Fruit fly (Drosophila melanogaster) whole organism, embryonic: ENCODE results near the gene CG42535.

Experiments used
- Ada2b ChIP-seq: fragments of 200-800 bp; sonication (Bioruptor generic); IDR thresholded peaks from 2 replicates; pipeline ENCODE4 v1.3.6; 2022; ENCODE audit warnings: missing biosample characterization, missing genetic modification characterization
- Blimp-1 ChIP-seq: fragments of 200-800 bp; sonication (Bioruptor generic); optimal IDR thresholded peaks from 3 replicates; lab custom pipeline; 2018; ENCODE audit warnings: missing biosample characterization, missing genetic modification characterization, mild to moderate bottlenecking, moderate library complexity, missing genetic modification reagents
- CG12769 ChIP-seq: fragments of 200-800 bp; sonication (Bioruptor generic); optimal IDR thresholded peaks from 2 replicates; lab custom pipeline; 2019; ENCODE audit warnings: missing biosample characterization, mild to moderate bottlenecking, missing genetic modification characterization, moderate library complexity
- CG13296 ChIP-seq: fragments of 200-800 bp; sonication (Bioruptor generic); optimal IDR thresholded peaks from 3 replicates; lab custom pipeline; 2018; ENCODE audit warnings: missing biosample characterization, mild to moderate bottlenecking, missing genetic modification characterization
- CG13894 ChIP-seq: fragments of 200-800 bp; sonication (Bioruptor generic); optimal IDR thresholded peaks from 3 replicates; lab custom pipeline; 2018; ENCODE audit warnings: missing biosample characterization, mild to moderate bottlenecking, missing genetic modification characterization, moderate library complexity
- CG16863 ChIP-seq: fragments of 200-800 bp; sonication (Bioruptor generic); optimal IDR thresholded peaks from 3 replicates; lab custom pipeline; 2016; ENCODE audit warnings: missing biosample characterization, missing genetic modification characterization
- CG17186 ChIP-seq: fragments of 200-800 bp; sonication (Bioruptor generic); optimal IDR thresholded peaks from 3 replicates; lab custom pipeline; 2017; ENCODE audit warnings: missing biosample characterization, missing genetic modification reagents, missing genetic modification characterization
- CG18599 ChIP-seq: fragments of 200-800 bp; sonication (Bioruptor generic); optimal IDR thresholded peaks from 3 replicates; lab custom pipeline; 2017; ENCODE audit warnings: missing biosample characterization, missing genetic modification characterization, mild to moderate bottlenecking, moderate library complexity, missing genetic modification reagents
- CG31224 ChIP-seq: fragments of 200-800 bp; sonication (Bioruptor generic); IDR thresholded peaks from 2 replicates; pipeline ENCODE4 v1.3.6; 2022; ENCODE audit warnings: missing biosample characterization, missing genetic modification characterization
- CG34224 ChIP-seq: fragments of 200-800 bp; sonication (Bioruptor generic); IDR thresholded peaks from 3 replicates; pipeline ENCODE4 v1.3.6; 2022; ENCODE audit warnings: missing biosample characterization, missing genetic modification characterization; ENCODE audit not compliant: partially characterized antibody
- CG4360 ChIP-seq: fragments of 200-800 bp; sonication (Bioruptor generic); IDR thresholded peaks from 2 replicates; pipeline ENCODE4 v1.3.6; 2022; ENCODE audit warnings: missing biosample characterization, missing genetic modification characterization
- CG4617 ChIP-seq: fragments of 200-800 bp; sonication (Bioruptor generic); optimal IDR thresholded peaks from 3 replicates; lab custom pipeline; 2016; ENCODE audit warnings: missing biosample characterization, missing genetic modification characterization, borderline replicate concordance
- CG6765 ChIP-seq: fragments of 200-800 bp; sonication (Bioruptor generic); optimal IDR thresholded peaks from 3 replicates; lab custom pipeline; 2017; ENCODE audit warnings: missing biosample characterization, mild to moderate bottlenecking, missing genetic modification characterization
- CG7839 ChIP-seq: fragments of 200-800 bp; sonication (Bioruptor generic); optimal IDR thresholded peaks from 3 replicates; lab custom pipeline; 2018; ENCODE audit warnings: missing biosample characterization, mild to moderate bottlenecking, missing genetic modification characterization, moderate library complexity
- Chrac-16 ChIP-seq: fragments of 200-800 bp; sonication (Bioruptor generic); optimal IDR thresholded peaks from 3 replicates; lab custom pipeline; 2016; ENCODE audit warnings: missing biosample characterization, missing genetic modification characterization
- CkIIα-i1 ChIP-seq: fragments of 200-800 bp; sonication (Bioruptor generic); IDR thresholded peaks from 2 replicates; pipeline ENCODE4 v1.3.6; 2022; ENCODE audit warnings: missing biosample characterization, missing genetic modification characterization
- Dref ChIP-seq: fragments of 200-800 bp; sonication (Bioruptor generic); IDR thresholded peaks from 2 replicates; pipeline ENCODE4 v1.3.6; 2022; ENCODE audit warnings: missing biosample characterization, missing genetic modification characterization
- GATAe ChIP-seq: fragments of 200-800 bp; sonication (Bioruptor generic); conservative IDR thresholded peaks from 2 replicates; pipeline ENCODE4 v1.3.6; 2022; ENCODE audit warnings: missing biosample characterization, missing genetic modification characterization
- Lhr ChIP-seq: fragments of 200-800 bp; sonication (Bioruptor generic); optimal IDR thresholded peaks from 3 replicates; lab custom pipeline; 2017; ENCODE audit warnings: mild to moderate bottlenecking, missing biosample characterization, missing genetic modification reagents, missing genetic modification characterization
- Med ChIP-seq: fragments of 200-800 bp; sonication (Bioruptor generic); peaks from one replicate; lab custom pipeline; 2016; ENCODE audit warnings: missing biosample characterization, missing genetic modification characterization, mild to moderate bottlenecking, inconsistent platforms, moderate library complexity
- Oli ChIP-seq: fragments of 200-800 bp; sonication (Bioruptor generic); optimal IDR thresholded peaks from 2 replicates; lab custom pipeline; 2018; ENCODE audit warnings: missing biosample characterization, mild to moderate bottlenecking, missing genetic modification characterization, moderate library complexity
- Ptx1 ChIP-seq: fragments of 200-800 bp; sonication (Bioruptor generic); IDR thresholded peaks from 2 replicates; pipeline ENCODE4 v1.3.6; 2022; ENCODE audit warnings: missing biosample characterization, missing genetic modification characterization
- Scr ChIP-seq: fragments of 200-800 bp; sonication (Bioruptor generic); IDR thresholded peaks from 2 replicates; pipeline ENCODE4 v1.3.6; 2022; ENCODE audit warnings: missing biosample characterization, missing genetic modification characterization; ENCODE audit not compliant: partially characterized antibody
- Sox102F ChIP-seq: fragments of 200-800 bp; sonication (Bioruptor generic); optimal IDR thresholded peaks from 2 replicates; lab custom pipeline; 2018; ENCODE audit warnings: missing biosample characterization, mild to moderate bottlenecking, missing genetic modification characterization, moderate library complexity
- Trl ChIP-seq, 3 experiments: fragments of >200 bp in 2 of 3; fragments of 200-800 bp in 1 of 3; sonication (Bioruptor generic) in 1 of 3; optimal IDR thresholded peaks; 2 replicates in 1 of 3; 3 replicates in 2 of 3; lab custom pipeline; 2016 to 2017; ENCODE audit warnings: missing biosample characterization in 1 of 3, missing genetic modification characterization in 1 of 3
- Xbp1 ChIP-seq: fragments of 200-800 bp; sonication (Bioruptor generic); optimal IDR thresholded peaks from 3 replicates; lab custom pipeline; 2016; ENCODE audit warnings: missing biosample characterization, mild to moderate bottlenecking, missing genetic modification characterization
- abd-A ChIP-seq: fragments of 200-800 bp; sonication (Bioruptor generic); optimal IDR thresholded peaks from 3 replicates; lab custom pipeline; 2019; ENCODE audit warnings: missing biosample characterization, mild to moderate bottlenecking, missing genetic modification characterization, moderate library complexity
- ac ChIP-seq: fragments of 200-800 bp; sonication (Bioruptor generic); optimal IDR thresholded peaks from 3 replicates; lab custom pipeline; 2017; ENCODE audit warnings: missing biosample characterization, mild to moderate bottlenecking, missing genetic modification characterization
- cad ChIP-seq: fragments of >200 bp; optimal IDR thresholded peaks from 2 replicates; lab custom pipeline; 2017; ENCODE audit warnings: missing biosample characterization, missing genetic modification characterization
- cg ChIP-seq: fragments of 200-800 bp; sonication (Bioruptor generic); optimal IDR thresholded peaks from 3 replicates; lab custom pipeline; 2019; ENCODE audit warnings: missing biosample characterization, mild to moderate bottlenecking, missing genetic modification characterization, moderate library complexity
- chinmo ChIP-seq: fragments of 200-800 bp; sonication (Bioruptor generic); IDR thresholded peaks from 4 replicates; pipeline ENCODE4 v1.3.6; 2022; ENCODE audit warnings: missing biosample characterization, missing genetic modification characterization; ENCODE audit not compliant: partially characterized antibody
- croc ChIP-seq: fragments of 200-800 bp; sonication (Bioruptor generic); conservative IDR thresholded peaks from 3 replicates; pipeline ENCODE4 v1.3.6; 2022; ENCODE audit warnings: missing biosample characterization, missing genetic modification characterization
- cwo ChIP-seq: fragments of 200-800 bp; sonication (Bioruptor generic); optimal IDR thresholded peaks from 3 replicates; lab custom pipeline; 2017; ENCODE audit warnings: missing biosample characterization, missing genetic modification characterization, mild to moderate bottlenecking, moderate library complexity, missing genetic modification reagents
- exex ChIP-seq: fragments of 200-800 bp; sonication (Bioruptor generic); optimal IDR thresholded peaks from 4 replicates; lab custom pipeline; 2018; ENCODE audit warnings: missing biosample characterization, mild to moderate bottlenecking, missing genetic modification characterization, moderate library complexity
- hb ChIP-seq: fragments of 200-800 bp; sonication (Bioruptor generic); IDR thresholded peaks from 3 replicates; pipeline ENCODE4 v1.3.6; 2022; ENCODE audit warnings: missing biosample characterization, missing genetic modification characterization; ENCODE audit not compliant: partially characterized antibody
- nom ChIP-seq: fragments of 200-800 bp; sonication (Bioruptor generic); optimal IDR thresholded peaks from 2 replicates; lab custom pipeline; 2017; ENCODE audit warnings: missing biosample characterization, missing genetic modification characterization, mild to moderate bottlenecking, moderate library complexity, missing genetic modification reagents
- pan ChIP-seq, 4 experiments: fragments of >200 bp in 3 of 4; fragments of 200-800 bp in 1 of 4; sonication (Bioruptor generic) in 1 of 4; optimal IDR thresholded peaks in 3 of 4; IDR thresholded peaks in 1 of 4; 2 replicates each; pipeline versions ENCODE4 v1.3.6 to Lab custom; 2017 to 2022; ENCODE audit warnings: missing biosample characterization in 2 of 4, missing genetic modification characterization in 2 of 4, mixed read lengths in 1 of 4
- psq ChIP-seq: fragments of 200-800 bp; sonication (Bioruptor generic); optimal IDR thresholded peaks from 2 replicates; lab custom pipeline; 2017; ENCODE audit warnings: missing biosample characterization, missing genetic modification characterization
- ranshi ChIP-seq: fragments of 200-800 bp; sonication (Bioruptor generic); IDR thresholded peaks from 2 replicates; pipeline ENCODE4 v1.3.6; 2022; ENCODE audit warnings: missing biosample characterization, missing genetic modification characterization
- sd ChIP-seq: fragments of 200-800 bp; sonication (Bioruptor generic); optimal IDR thresholded peaks from 3 replicates; lab custom pipeline; 2018; ENCODE audit warnings: missing biosample characterization, mild to moderate bottlenecking, missing genetic modification characterization, moderate library complexity
- sqz ChIP-seq: fragments of 200-800 bp; sonication (Bioruptor generic); optimal IDR thresholded peaks from 3 replicates; lab custom pipeline; 2018; ENCODE audit warnings: missing biosample characterization, mild to moderate bottlenecking, missing genetic modification characterization
- tll ChIP-seq, 2 experiments: fragments of 200-800 bp in 1 of 2; fragments of >200 bp in 1 of 2; sonication (Bioruptor generic) in 1 of 2; optimal IDR thresholded peaks; 2 replicates each; lab custom pipeline; 2017 to 2019; ENCODE audit warnings: missing biosample characterization in 2 of 2, missing genetic modification characterization in 2 of 2, mild to moderate bottlenecking in 1 of 2, moderate library complexity in 1 of 2
- unc-4 ChIP-seq: fragments of 200-800 bp; sonication (Bioruptor generic); IDR thresholded peaks from 2 replicates; pipeline ENCODE4 v1.3.6; 2022; ENCODE audit warnings: missing biosample characterization, missing genetic modification characterization; ENCODE audit not compliant: partially characterized antibody
- vvl ChIP-seq: fragments of 200-800 bp; sonication (Bioruptor generic); IDR thresholded peaks from 2 replicates; pipeline ENCODE4 v1.3.6; 2022; ENCODE audit warnings: missing biosample characterization, missing genetic modification characterization
- zen ChIP-seq: fragments of 200-800 bp; sonication (Bioruptor generic); optimal IDR thresholded peaks from 3 replicates; lab custom pipeline; 2018; ENCODE audit warnings: missing biosample characterization, mild to moderate bottlenecking, missing genetic modification characterization, moderate library complexity

Gene CG42535

DNA sequence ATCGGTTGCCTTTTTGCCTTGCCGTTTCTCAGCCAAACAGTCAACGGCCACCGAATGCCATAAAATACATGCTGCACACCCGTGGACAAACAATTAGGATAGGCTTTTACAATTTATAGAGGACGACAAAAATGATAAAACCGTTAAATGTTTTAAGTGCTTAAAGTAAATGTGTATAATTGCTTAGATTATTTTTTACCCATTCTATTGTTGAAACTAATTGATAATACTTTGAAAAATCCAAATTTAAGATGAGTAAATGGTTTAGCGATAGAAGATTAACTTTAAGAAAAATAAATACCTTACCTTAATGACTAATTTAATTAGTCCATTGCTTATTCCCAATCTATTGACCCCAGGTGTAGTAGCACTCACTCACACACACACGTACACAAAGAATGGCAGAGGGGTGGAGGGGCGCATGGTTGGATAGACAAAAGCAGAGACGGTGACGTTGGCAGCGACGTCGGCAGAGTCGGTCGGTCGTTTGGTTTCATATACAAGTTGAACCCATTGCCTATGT is 47.9 kb upstream of the CG42535 start (continued):
- TF ChIP-seq Trl (optimal IDR thresholded peaks at IDR 0.05; lab: Kevin White, UChicago) (no peak), Trl (GFP tag; optimal IDR thresholded peaks at IDR 0.05; lab: Kevin White, UChicago) (peak; percentile 92), CG31224 (GFP tag; lab: Robert Waterston, UW) (peak; percentile 88), croc (GFP tag; lab: Robert Waterston, UW) (peak; percentile 90), cad (GFP tag; lab: Kevin White, UChicago) (no peak), CG18599 (GFP tag; lab: Kevin White, UChicago) (peak; percentile 97), Chrac-16 (peak; percentile 87)

DNA sequence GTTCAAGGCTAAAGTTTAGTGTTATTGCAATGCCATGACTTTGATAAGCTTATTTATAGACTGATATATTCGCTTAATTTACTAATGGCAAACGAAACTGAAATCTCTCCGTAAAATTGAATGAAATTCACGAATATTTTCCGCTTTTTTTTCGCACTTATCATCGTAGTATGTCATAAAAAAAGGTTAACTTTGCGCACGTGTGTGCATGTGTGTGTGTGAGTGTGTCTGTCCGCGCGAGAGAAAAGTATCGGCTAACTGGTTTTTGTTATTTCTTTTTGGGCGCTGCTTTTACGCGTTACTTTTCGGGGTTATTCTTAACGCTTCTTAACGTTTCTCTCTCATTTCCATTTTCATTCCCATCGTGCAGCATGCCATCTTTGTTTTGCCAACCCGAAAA is 47.1 kb upstream of the CG42535 start:
- TF ChIP-seq zen (tag; lab: Kevin White, UChicago) = no peak
- TF ChIP-seq CG16863 (GFP tag; lab: Kevin White, UChicago) = no peak
- peak in 1 of 2 experiments; percentile 17 for TF ChIP-seq tll (GFP tag; optimal IDR thresholded peaks at IDR 0.05; lab: Kevin White, UChicago)
- no peak for TF ChIP-seq Oli (tag; lab: Kevin White, UChicago)
- TF ChIP-seq abd-A (tag; lab: Kevin White, UChicago) = peak; percentile 22
- TF ChIP-seq Lhr (GFP tag; lab: Kevin White, UChicago) = no peak
- peak in 1 of 2 experiments; percentile 4 for TF ChIP-seq Trl (optimal IDR thresholded peaks at IDR 0.05; lab: Kevin White, UChicago)
- no peak for TF ChIP-seq Trl (GFP tag; optimal IDR thresholded peaks at IDR 0.05; lab: Kevin White, UChicago)
- TF ChIP-seq Sox102F (GFP tag; lab: Kevin White, UChicago) = no peak
- TF ChIP-seq Med = no peak
- TF ChIP-seq CkIIα-i1 (GFP tag; lab: Robert Waterston, UW) = no peak
- TF ChIP-seq CG12769 (tag; lab: Kevin White, UChicago) = peak; percentile 33
- peak; percentile 9 for TF ChIP-seq psq (GFP tag; lab: Kevin White, UChicago)
- peak; percentile 81; the same call in 1 of the 4 replicates for TF ChIP-seq chinmo
- TF ChIP-seq cg = peak; percentile 54
- no peak for TF ChIP-seq Xbp1
- no peak for TF ChIP-seq ac (GFP tag; lab: Kevin White, UChicago)
- TF ChIP-seq CG13894 = peak; percentile 4
- TF ChIP-seq CG6765 (GFP tag; lab: Kevin White, UChicago) = no peak
- no peak for TF ChIP-seq Dref (GFP tag; lab: Robert Waterston, UW)
- TF ChIP-seq CG7839 (tag; lab: Kevin White, UChicago) = no peak
- peak; percentile 42 for TF ChIP-seq cwo (GFP tag; lab: Kevin White, UChicago)
- TF ChIP-seq CG17186 = no peak
- TF ChIP-seq Scr (GFP tag; lab: Robert Waterston, UW) = 0 out of 2 replicates have a peak, but pooled peaks have one; percentile 11
- no peak for TF ChIP-seq Ada2b (GFP tag; lab: Robert Waterston, UW)
- no peak for TF ChIP-seq vvl (GFP tag; lab: Robert Waterston, UW)
- TF ChIP-seq CG4617 (GFP tag; lab: Kevin White, UChicago) = no peak
- peak; percentile 47 for TF ChIP-seq sqz
- peak; percentile 5 for TF ChIP-seq exex (tag; lab: Kevin White, UChicago)
- no peak for TF ChIP-seq Ptx1

DNA sequence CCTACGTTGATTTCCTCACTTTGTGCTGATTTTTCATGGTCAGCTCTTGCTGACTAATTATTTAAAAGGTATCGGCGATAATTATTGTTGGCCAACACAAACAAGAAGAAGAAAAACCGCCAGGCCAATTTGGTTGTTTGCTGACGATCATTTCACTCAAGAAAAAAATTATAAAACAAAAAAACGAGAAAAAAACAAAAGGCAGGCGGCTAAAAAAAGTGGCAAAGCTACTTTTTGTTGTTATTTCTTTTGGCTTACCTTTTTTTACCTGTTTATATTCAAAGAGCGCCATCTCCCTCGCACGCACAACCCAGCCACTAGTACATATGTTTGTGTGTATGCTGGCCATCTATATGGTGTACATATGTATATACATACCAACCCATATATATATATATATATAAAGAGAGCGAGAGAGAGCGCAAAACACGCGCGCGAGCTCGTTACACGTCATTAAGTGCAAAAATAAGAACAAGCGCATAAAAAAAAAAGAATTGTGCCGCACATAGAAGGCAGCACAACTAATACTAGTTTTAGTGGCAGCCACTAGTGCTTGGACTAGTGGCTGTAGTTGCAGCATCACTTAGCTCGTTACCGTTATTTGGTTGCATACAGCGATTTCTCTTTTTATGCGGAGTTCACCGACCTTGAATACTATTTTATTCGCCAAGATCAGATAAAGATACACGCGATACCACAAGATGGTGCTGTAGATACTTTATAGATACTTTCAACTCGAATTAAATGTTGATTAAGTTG is 45.1 kb upstream of the CG42535 start:
- TF ChIP-seq CG4360 (peak; percentile 51; the same call in 1 of the 2 replicates), ranshi (GFP tag; lab: Robert Waterston, UW) (no peak), hb (GFP tag; lab: Robert Waterston, UW) (no peak), Blimp-1 (GFP tag; lab: Kevin White, UChicago) (no peak), GATAe (no peak), unc-4 (GFP tag; lab: Robert Waterston, UW) (no peak), nom (GFP tag; lab: Kevin White, UChicago) (peak; percentile 97), sd (tag; lab: Kevin White, UChicago) (peak; percentile 12), CG34224 (GFP tag; lab: Robert Waterston, UW) (0 out of 3 replicates have a peak, but pooled peaks have one; percentile 13), pan (optimal IDR thresholded peaks at IDR 0.05; lab: Kevin White, UChicago) (no peak), pan (GFP tag; optimal IDR thresholded peaks at IDR 0.05 in 1 of 2, IDR thresholded peaks at IDR 0.05 in 1 of 2) (no peak), CG13296 (no peak)
